Fruit fly (Drosophila melanogaster) whole organism, embryonic: ENCODE results near the gene mRpS7.

ENCODE experiments used
- Adf1 ChIP-seq: fragments of 200-800 bp; sonication (Bioruptor generic); IDR thresholded peaks from 2 replicates; pipeline ENCODE4 v1.3.6; 2022; ENCODE audit warnings: missing biosample characterization, missing genetic modification characterization
- CG11723 ChIP-seq: fragments of 200-800 bp; sonication (Bioruptor generic); optimal IDR thresholded peaks from 2 replicates; lab custom pipeline; 2017; ENCODE audit warnings: missing biosample characterization, mild to moderate bottlenecking, missing genetic modification characterization
- CG12391 ChIP-seq: fragments of 200-800 bp; sonication (Bioruptor generic); optimal IDR thresholded peaks from 3 replicates; lab custom pipeline; 2018; ENCODE audit warnings: missing biosample characterization, mild to moderate bottlenecking, missing genetic modification characterization, moderate library complexity
- CG13894 ChIP-seq: fragments of 200-800 bp; sonication (Bioruptor generic); optimal IDR thresholded peaks from 3 replicates; lab custom pipeline; 2018; ENCODE audit warnings: missing biosample characterization, mild to moderate bottlenecking, missing genetic modification characterization, moderate library complexity
- CG15011 ChIP-seq: fragments of 200-800 bp; sonication (Bioruptor generic); optimal IDR thresholded peaks from 3 replicates; lab custom pipeline; 2018; ENCODE audit warnings: missing biosample characterization, mild to moderate bottlenecking, missing genetic modification characterization
- CG15696 ChIP-seq: fragments of 200-800 bp; sonication (Bioruptor generic); optimal IDR thresholded peaks from 2 replicates; lab custom pipeline; 2019; ENCODE audit warnings: missing biosample characterization, mild to moderate bottlenecking, missing genetic modification characterization, moderate library complexity
- CG1603 ChIP-seq: fragments of 200-800 bp; sonication (Bioruptor generic); optimal IDR thresholded peaks from 2 replicates; lab custom pipeline; 2019; ENCODE audit warnings: missing biosample characterization, mild to moderate bottlenecking, missing genetic modification characterization, moderate library complexity
- CG17568 ChIP-seq: fragments of 200-800 bp; sonication (Bioruptor generic); optimal IDR thresholded peaks from 2 replicates; lab custom pipeline; 2018; ENCODE audit warnings: missing biosample characterization, mild to moderate bottlenecking, missing genetic modification characterization, moderate library complexity
- CG18011 ChIP-seq: fragments of 200-800 bp; sonication (Bioruptor generic); optimal IDR thresholded peaks from 2 replicates; lab custom pipeline; 2017; ENCODE audit warnings: missing biosample characterization, missing genetic modification characterization, mild to moderate bottlenecking, moderate library complexity, missing genotype
- CG18262 ChIP-seq: fragments of 200-800 bp; optimal IDR thresholded peaks from 3 replicates; lab custom pipeline; 2019; ENCODE audit warnings: missing biosample characterization, mild to moderate bottlenecking, missing genetic modification characterization, moderate library complexity
- CG1832 ChIP-seq: fragments of 200-800 bp; sonication (Bioruptor generic); optimal IDR thresholded peaks from 2 replicates; lab custom pipeline; 2017; ENCODE audit warnings: missing biosample characterization, mild to moderate bottlenecking, missing genetic modification characterization, inconsistent platforms
- CG31441 ChIP-seq: fragments of 200-800 bp; sonication (Bioruptor generic); IDR thresholded peaks from 2 replicates; pipeline ENCODE4 v1.3.6; 2022; ENCODE audit warnings: missing biosample characterization, missing genetic modification characterization
- CG32772 ChIP-seq: fragments of 200-800 bp; sonication (Bioruptor generic); IDR thresholded peaks from 2 replicates; pipeline ENCODE4 v1.3.6; 2022; ENCODE audit warnings: missing biosample characterization, missing genetic modification characterization
- CG3407 ChIP-seq: fragments of 200-800 bp; sonication (Bioruptor generic); optimal IDR thresholded peaks from 2 replicates; lab custom pipeline; 2018; ENCODE audit warnings: missing biosample characterization, mild to moderate bottlenecking, missing genetic modification characterization
- CG3838 ChIP-seq: fragments of 200-800 bp; sonication (Bioruptor generic); optimal IDR thresholded peaks from 3 replicates; lab custom pipeline; 2016; ENCODE audit warnings: missing biosample characterization, missing genetic modification characterization
- CG4730 ChIP-seq: fragments of 200-800 bp; sonication (Bioruptor generic); IDR thresholded peaks from 2 replicates; pipeline ENCODE4 v1.3.6; 2022; ENCODE audit warnings: missing biosample characterization, missing genetic modification characterization
- CG5953 ChIP-seq: fragments of 200-800 bp; sonication (Bioruptor generic); IDR thresholded peaks from 2 replicates; pipeline ENCODE4 v1.3.6; 2022; ENCODE audit warnings: missing biosample characterization, missing genetic modification characterization
- CG7271 ChIP-seq: fragments of 200-800 bp; sonication (Bioruptor generic); optimal IDR thresholded peaks from 2 replicates; lab custom pipeline; 2018; ENCODE audit warnings: missing biosample characterization, mild to moderate bottlenecking, missing genetic modification characterization, moderate library complexity
- CG8765 ChIP-seq: fragments of 200-800 bp; sonication (Bioruptor generic); IDR thresholded peaks from 2 replicates; pipeline ENCODE4 v1.3.6; 2022; ENCODE audit warnings: missing biosample characterization, missing genetic modification characterization
- CG8944 ChIP-seq: fragments of 200-800 bp; sonication (Bioruptor generic); optimal IDR thresholded peaks from 3 replicates; lab custom pipeline; 2016; ENCODE audit warnings: missing biosample characterization, missing genetic modification characterization
- CG9876 ChIP-seq: fragments of 200-800 bp; sonication (Bioruptor generic); optimal IDR thresholded peaks from 2 replicates; lab custom pipeline; 2016; ENCODE audit warnings: missing biosample characterization, missing genetic modification characterization
- Dfd ChIP-seq, 2 experiments: fragments of >200 bp; optimal IDR thresholded peaks; 2 replicates each; lab custom pipeline; 2017; ENCODE audit warnings: missing biosample characterization in 2 of 2, missing genetic modification characterization in 2 of 2
- Dref ChIP-seq: fragments of 200-800 bp; sonication (Bioruptor generic); IDR thresholded peaks from 2 replicates; pipeline ENCODE4 v1.3.6; 2022; ENCODE audit warnings: missing biosample characterization, missing genetic modification characterization
- ERR ChIP-seq: fragments of 200-800 bp; sonication (Bioruptor generic); optimal IDR thresholded peaks from 2 replicates; lab custom pipeline; 2016; ENCODE audit warnings: missing biosample characterization, missing genetic modification characterization
- Fer1 ChIP-seq: fragments of 200-800 bp; sonication (Bioruptor generic); optimal IDR thresholded peaks from 2 replicates; lab custom pipeline; 2017; ENCODE audit warnings: missing biosample characterization, mild to moderate bottlenecking, missing genetic modification characterization
- Fer3 ChIP-seq: fragments of 200-800 bp; sonication (Bioruptor generic); optimal IDR thresholded peaks from 2 replicates; lab custom pipeline; 2018; ENCODE audit warnings: missing biosample characterization, mild to moderate bottlenecking, missing genetic modification characterization, moderate library complexity
- Kr ChIP-seq: fragments of 200-800 bp; sonication (Bioruptor generic); optimal IDR thresholded peaks from 2 replicates; lab custom pipeline; 2017; ENCODE audit warnings: missing biosample characterization, mild to moderate bottlenecking, missing genetic modification characterization
- NC2α ChIP-seq: fragments of 200-800 bp; sonication (Bioruptor generic); optimal IDR thresholded peaks from 2 replicates; lab custom pipeline; 2016; ENCODE audit warnings: missing biosample characterization, missing genetic modification characterization
- Nf-YB ChIP-seq: fragments of 200-800 bp; sonication (Bioruptor generic); optimal IDR thresholded peaks from 3 replicates; lab custom pipeline; 2019; ENCODE audit warnings: missing biosample characterization, mild to moderate bottlenecking, missing genetic modification characterization, moderate library complexity
- Pdp1 ChIP-seq, 2 experiments: fragments of 200-800 bp; sonication (Bioruptor generic); optimal IDR thresholded peaks; 3 replicates each; lab custom pipeline; 2016; ENCODE audit warnings: missing biosample characterization in 2 of 2, missing genetic modification characterization in 2 of 2, mild to moderate bottlenecking in 1 of 2, moderate library complexity in 1 of 2
- Sry-δ ChIP-seq: fragments of 200-800 bp; sonication (Bioruptor generic); optimal IDR thresholded peaks from 2 replicates; lab custom pipeline; 2016; ENCODE audit warnings: missing biosample characterization, missing genetic modification characterization
- bigmax ChIP-seq: fragments of 200-800 bp; sonication (Bioruptor generic); optimal IDR thresholded peaks from 2 replicates; lab custom pipeline; 2018; ENCODE audit warnings: missing biosample characterization, mild to moderate bottlenecking, missing genetic modification characterization
- cas ChIP-seq: fragments of 200-800 bp; sonication (Bioruptor generic); IDR thresholded peaks from 2 replicates; pipeline ENCODE4 v1.3.6; 2022; ENCODE audit warnings: missing biosample characterization, missing genetic modification characterization
- cato ChIP-seq: fragments of 200-800 bp; sonication (Bioruptor generic); optimal IDR thresholded peaks from 2 replicates; lab custom pipeline; 2016; ENCODE audit warnings: missing biosample characterization, missing genetic modification characterization, borderline replicate concordance
- ci ChIP-seq: fragments of 200-800 bp; sonication (Bioruptor generic); IDR thresholded peaks from 3 replicates; pipeline ENCODE4 v1.3.6; 2022; ENCODE audit warnings: missing biosample characterization, missing genetic modification characterization
- dan ChIP-seq: fragments of 200-800 bp; sonication (Bioruptor generic); IDR thresholded peaks from 2 replicates; pipeline ENCODE4 v1.3.6; 2022; ENCODE audit warnings: missing biosample characterization, missing genetic modification characterization
- ftz-f1 ChIP-seq: fragments of 200-800 bp; sonication (Bioruptor generic); optimal IDR thresholded peaks from 2 replicates; lab custom pipeline; 2016; ENCODE audit warnings: missing biosample characterization, missing genetic modification characterization
- ken ChIP-seq: fragments of 200-800 bp; sonication (Bioruptor generic); IDR thresholded peaks from 3 replicates; pipeline ENCODE4 v1.3.6; 2022; ENCODE audit warnings: missing biosample characterization, missing genetic modification characterization
- lmd ChIP-seq: fragments of 200-800 bp; sonication (Bioruptor generic); IDR thresholded peaks from 2 replicates; pipeline ENCODE4 v1.3.6; 2022; ENCODE audit warnings: missing biosample characterization, missing genetic modification characterization
- nerfin-2 ChIP-seq: fragments of 200-800 bp; sonication (Bioruptor generic); IDR thresholded peaks from 2 replicates; pipeline ENCODE4 v1.3.6; 2022; ENCODE audit warnings: missing biosample characterization, missing genetic modification characterization; ENCODE audit not compliant: partially characterized antibody
- pnt ChIP-seq: fragments of 200-800 bp; sonication (Bioruptor generic); optimal IDR thresholded peaks from 3 replicates; lab custom pipeline; 2016; ENCODE audit warnings: missing biosample characterization, missing genetic modification characterization
- prd ChIP-seq, 3 experiments: fragments of >200 bp in 2 of 3; fragments of 200-800 bp in 1 of 3; sonication (Bioruptor generic) in 1 of 3; optimal IDR thresholded peaks in 2 of 3; IDR thresholded peaks in 1 of 3; 2 replicates in 2 of 3; 3 replicates in 1 of 3; pipeline versions ENCODE4 v1.3.6 to Lab custom; 2017 to 2022; ENCODE audit warnings: missing biosample characterization in 1 of 3, missing genetic modification characterization in 1 of 3
- psq ChIP-seq: fragments of 200-800 bp; sonication (Bioruptor generic); optimal IDR thresholded peaks from 2 replicates; lab custom pipeline; 2017; ENCODE audit warnings: missing biosample characterization, missing genetic modification characterization
- sim ChIP-seq: fragments of 200-800 bp; sonication (Bioruptor generic); IDR thresholded peaks from 2 replicates; pipeline ENCODE4 v1.3.6; 2022; ENCODE audit warnings: missing biosample characterization, missing genetic modification characterization
- sisA ChIP-seq: fragments of 200-800 bp; sonication (Bioruptor generic); IDR thresholded peaks from 2 replicates; pipeline ENCODE4 v1.3.6; 2022; ENCODE audit warnings: missing biosample characterization, missing genetic modification characterization
- tll ChIP-seq, 2 experiments: fragments of 200-800 bp in 1 of 2; fragments of >200 bp in 1 of 2; sonication (Bioruptor generic) in 1 of 2; optimal IDR thresholded peaks; 2 replicates each; lab custom pipeline; 2017 to 2019; ENCODE audit warnings: missing biosample characterization in 2 of 2, missing genetic modification characterization in 2 of 2, mild to moderate bottlenecking in 1 of 2, moderate library complexity in 1 of 2
- yki ChIP-seq: fragments of >200 bp; optimal IDR thresholded peaks from 3 replicates; lab custom pipeline; 2018
- zen2 ChIP-seq: fragments of 200-800 bp; sonication (Bioruptor generic); IDR thresholded peaks from 3 replicates; pipeline ENCODE4 v1.3.6; 2022; ENCODE audit warnings: missing biosample characterization, missing genetic modification characterization; ENCODE audit not compliant: partially characterized antibody

mRpS7 gene

dm6 chr2L:10375464-10376236 is 10.8 kb upstream of the mRpS7 start, which contains the start of the genes CG33303 and dpr19 (continued):
- TF ChIP-seq CG3407 (peak; percentile 63), ERR (GFP tag; lab: Kevin White, UChicago) (no peak), CG17568 (GFP tag; lab: Kevin White, UChicago) (no peak), Sry-δ (GFP tag; lab: Kevin White, UChicago) (no peak), CG31441 (peak; percentile 94), ken (GFP tag; lab: Robert Waterston, UW) (no peak; the same call in 2 of the 3 replicates), bigmax (GFP tag; lab: Kevin White, UChicago) (peak; percentile 95), CG18011 (GFP tag; lab: Kevin White, UChicago) (no peak), prd (optimal IDR thresholded peaks at IDR 0.05; lab: Kevin White, UChicago) (no peak), prd (GFP tag; IDR thresholded peaks at IDR 0.05; lab: Robert Waterston, UW) (peak; percentile 27; the same call in 1 of the 3 replicates), CG3838 (GFP tag; lab: Kevin White, UChicago) (no peak), CG4730 (GFP tag; lab: Robert Waterston, UW) (peak; percentile 36; the same call in 1 of the 2 replicates), ftz-f1 (GFP tag; lab: Kevin White, UChicago) (no peak), lmd (GFP tag; lab: Robert Waterston, UW) (peak; percentile 52; the same call in 1 of the 2 replicates), CG32772 (peak; percentile 47), tll (GFP tag; optimal IDR thresholded peaks at IDR 0.05; lab: Kevin White, UChicago) (no peak), cas (GFP tag; lab: Robert Waterston, UW) (no peak), Nf-YB (GFP tag; lab: Kevin White, UChicago) (peak; percentile 49), CG1603 (tag; lab: Kevin White, UChicago) (peak; percentile 16), CG13894 (peak; percentile 72), yki (no peak), Pdp1 (GFP tag; optimal IDR thresholded peaks at IDR 0.05; lab: Kevin White, UChicago) (no peak), CG15696 (tag; lab: Kevin White, UChicago) (peak; percentile 79), Adf1 (GFP tag; lab: Robert Waterston, UW) (no peak), Fer1 (GFP tag; lab: Kevin White, UChicago) (peak; percentile 85), Dfd (GFP tag; optimal IDR thresholded peaks at IDR 0.05; lab: Kevin White, UChicago) (no peak), Kr (GFP tag; lab: Kevin White, UChicago) (no peak), zen2 (GFP tag; lab: Robert Waterston, UW) (no peak), Dref (GFP tag; lab: Robert Waterston, UW) (no peak), cato (no peak), ci (GFP tag; lab: Robert Waterston, UW) (peak; percentile 73; the same call in 2 of the 3 replicates), pnt (GFP tag; lab: Kevin White, UChicago) (no peak), Fer3 (peak; percentile 71), NC2α (GFP tag; lab: Kevin White, UChicago) (no peak), CG12391 (tag; lab: Kevin White, UChicago) (peak; percentile 92), sisA (GFP tag; lab: Robert Waterston, UW) (0 out of 2 replicates have a peak, but pooled peaks have one; percentile 27), CG15011 (peak; percentile 49), CG5953 (GFP tag; lab: Robert Waterston, UW) (no peak), CG9876 (GFP tag; lab: Kevin White, UChicago) (no peak), CG1832 (no peak), CG7271 (tag; lab: Kevin White, UChicago) (peak; percentile 73), CG18262 (tag; lab: Kevin White, UChicago) (peak; percentile 89), CG8765 (GFP tag; lab: Robert Waterston, UW) (no peak), CG11723 (peak; percentile 9), sim (GFP tag; lab: Robert Waterston, UW) (0 out of 2 replicates have a peak, but pooled peaks have one; percentile 45), dan (GFP tag; lab: Robert Waterston, UW) (no peak), CG8944 (GFP tag; lab: Kevin White, UChicago) (no peak), nerfin-2 (no peak), psq (GFP tag; lab: Kevin White, UChicago) (peak; percentile 10)
